Worm (Caenorhabditis elegans): ENCODE measurements around the gene fbxa-9.

ce11 chrIII:2245727-2246126 lies 20.7 kb upstream of the fbxa-9 start, which contains the start of gene srd-67:
- TF ChIP-seq ceh-48 (tag; optimal IDR thresholded peaks at IDR 0.05) (no peak), pat-9 (tag; optimal IDR thresholded peaks at IDR 0.05) (no peak), ama-1 (optimal IDR thresholded peaks at IDR 0.05) (no peak), nfya-1 (tag; optimal IDR thresholded peaks at IDR 0.05) (no peak), pha-4 (tag; optimal IDR thresholded peaks at IDR 0.05) (no peak)

Data from whole organism, late embryonic.